Worm (Caenorhabditis elegans): ENCODE data around the gene C18H2.5.

Gene C18H2.5

ce11 chrIII:7642015-7642414, 52.2 kb downstream of the C18H2.5 start (continued):
- TF ChIP-seq lin-35 (GFP tag; optimal IDR thresholded peaks at IDR 0.05) (no peak), pbrm-1 (GFP tag; IDR thresholded peaks at IDR 0.05) (no peak), mcd-1 (GFP tag; IDR thresholded peaks at IDR 0.05) (no peak), egl-44 (GFP tag; IDR thresholded peaks at IDR 0.05) (0 out of 2 replicates have a peak, but pooled peaks have one; percentile 19), T07F8.4 (tag; optimal IDR thresholded peaks at IDR 0.05) (no peak), hsf-1 (GFP tag; IDR thresholded peaks at IDR 0.05) (no peak), Y79H2A.3 (GFP tag; conservative IDR thresholded peaks at IDR 0.05) (no peak), mel-28 (tag; optimal IDR thresholded peaks at IDR 0.05; ENCODE audit: borderline replicate concordance) (no peak), ztf-3 (GFP tag; optimal IDR thresholded peaks at IDR 0.05) (no peak), sptf-2 (GFP tag; optimal IDR thresholded peaks at IDR 0.05) (no peak), die-1 (tag; optimal IDR thresholded peaks at IDR 0.05) (peak; percentile 38), ztf-26 (tag; optimal IDR thresholded peaks at IDR 0.05) (no peak), ztf-25 (GFP tag; IDR thresholded peaks at IDR 0.05) (0 out of 2 replicates have a peak, but pooled peaks have one; percentile 34), dpl-1 (GFP tag; optimal IDR thresholded peaks at IDR 0.05) (peak; percentile 19), snpc-4 (GFP tag; optimal IDR thresholded peaks at IDR 0.05) (no peak), snpc-4 (tag; optimal IDR thresholded peaks at IDR 0.05) (no peak), egrh-3 (GFP tag; IDR thresholded peaks at IDR 0.05) (no peak), attf-3 (GFP tag; conservative IDR thresholded peaks at IDR 0.05) (no peak), hmg-20 (GFP tag; IDR thresholded peaks at IDR 0.05) (peak; percentile 65; the same call in 1 of the 2 replicates), lsy-27 (tag; optimal IDR thresholded peaks at IDR 0.05; ENCODE audit: borderline replicate concordance, insufficient read depth) (peak; percentile 20), lin-26 (GFP tag; IDR thresholded peaks at IDR 0.05) (peak; percentile 77; the same call in 1 of the 2 replicates), F37B4.10 (GFP tag; IDR thresholded peaks at IDR 0.05) (no peak), rec-8 (tag; optimal IDR thresholded peaks at IDR 0.05) (peak in 1 of 2 experiments; percentile 30), hlh-26 (GFP tag; conservative IDR thresholded peaks at IDR 0.05) (no peak), ceh-58 (GFP tag; IDR thresholded peaks at IDR 0.05) (0 out of 2 replicates have a peak, but pooled peaks have one; percentile 60), nfya-2 (GFP tag; IDR thresholded peaks at IDR 0.05) (no peak), bed-2 (GFP tag; IDR thresholded peaks at IDR 0.05) (no peak), nhr-120 (GFP tag; IDR thresholded peaks at IDR 0.05) (no peak), hrde-1 (tag; optimal IDR thresholded peaks at IDR 0.05; ENCODE audit: borderline replicate concordance) (peak; percentile 5), nhr-80 (tag; optimal IDR thresholded peaks at IDR 0.05) (peak; percentile 25), ZK185.1 (tag; optimal IDR thresholded peaks at IDR 0.05; ENCODE audit: poor library complexity, severe bottlenecking) (peak; percentile 61), let-526 (GFP tag; IDR thresholded peaks at IDR 0.05) (0 out of 2 replicates have a peak, but pooled peaks have one; percentile 33), snpc-1.1 (tag; optimal IDR thresholded peaks at IDR 0.05; ENCODE audit: insufficient read depth) (no peak), ama-1 (optimal IDR thresholded peaks at IDR 0.05) (no peak), ama-1 (GFP tag; optimal IDR thresholded peaks at IDR 0.05) (peak in 1 of 2 experiments; percentile 37), xnd-1 (tag; optimal IDR thresholded peaks at IDR 0.05) (no peak), dpff-1 (tag; optimal IDR thresholded peaks at IDR 0.05) (no peak), tbp1 (GFP tag; optimal IDR thresholded peaks at IDR 0.05) (peak; percentile 92), cebp-1 (GFP tag; IDR thresholded peaks at IDR 0.05) (no peak), cebp-1 (tag; optimal IDR thresholded peaks at IDR 0.05) (peak; percentile 54), aptf-2 (GFP tag; conservative IDR thresholded peaks at IDR 0.05) (no peak), F55B11.4 (tag; optimal IDR thresholded peaks at IDR 0.05; ENCODE audit: borderline replicate concordance, insufficient read depth) (no peak), ztf-18 (tag; optimal IDR thresholded peaks at IDR 0.05) (peak; percentile 56), aptf-3 (GFP tag; IDR thresholded peaks at IDR 0.05) (peak; percentile 71; the same call in 1 of the 2 replicates), ekl-4 (GFP tag; IDR thresholded peaks at IDR 0.05) (0 out of 2 replicates have a peak, but pooled peaks have one; percentile 26), ztf-28 (GFP tag; IDR thresholded peaks at IDR 0.05) (0 out of 2 replicates have a peak, but pooled peaks have one; percentile 42), F33H1.4 (GFP tag; IDR thresholded peaks at IDR 0.05) (peak; percentile 16; the same call in 1 of the 2 replicates), nfyb-1 (GFP tag; IDR thresholded peaks at IDR 0.05) (peak; percentile 63; the same call in 1 of the 2 replicates)
